Worm (Caenorhabditis elegans) whole organism, L1 larva: ENCODE data around the gene F47E1.4.

ENCODE experiments used
- Y116A8C.19 ChIP-seq: sonication (generic microtip); optimal IDR thresholded peaks from 2 replicates; lab custom pipeline; 2016; ENCODE audit warnings: missing compliant biosample characterization, missing genetic modification characterization, borderline replicate concordance
- aly-2 ChIP-seq: fragments of 150-350 bp; optimal IDR thresholded peaks from 2 replicates; lab custom pipeline; 2014; ENCODE audit warnings: missing biosample characterization, missing genetic modification characterization
- ama-1 ChIP-seq: fragments of 150-350 bp; optimal IDR thresholded peaks from 2 replicates; lab custom pipeline; 2014
- ceh-63 ChIP-seq: fragments of 200-800 bp; sonication (Bioruptor generic); optimal IDR thresholded peaks from 2 replicates; lab custom pipeline; 2018; ENCODE audit warnings: mild to moderate bottlenecking, missing genetic modification characterization, missing compliant biosample characterization
- ceh-8 ChIP-seq: fragments of 200-800 bp; sonication (Bioruptor generic); optimal IDR thresholded peaks from 2 replicates; lab custom pipeline; 2018; ENCODE audit warnings: mild to moderate bottlenecking, missing genetic modification characterization, moderate library complexity, missing compliant biosample characterization
- ces-1 ChIP-seq: fragments of 150-350 bp; optimal IDR thresholded peaks from 2 replicates; lab custom pipeline; 2014; ENCODE audit warnings: missing biosample characterization, missing genetic modification reagents, missing genetic modification characterization
- fkh-10 ChIP-seq: sonication (generic microtip); optimal IDR thresholded peaks from 2 replicates; lab custom pipeline; 2017; ENCODE audit warnings: missing biosample characterization, missing genetic modification reagents, missing genetic modification characterization
- isw-1 ChIP-seq: fragments of 200-800 bp; sonication (Bioruptor generic); IDR thresholded peaks from 2 replicates; pipeline ENCODE4 v1.3.6; 2022; ENCODE audit warnings: missing genetic modification characterization, missing compliant biosample characterization
- lin-13 ChIP-seq: fragments of 150-350 bp; optimal IDR thresholded peaks from 2 replicates; lab custom pipeline; 2014; ENCODE audit warnings: missing biosample characterization, missing genetic modification reagents, missing genetic modification characterization
- mdl-1 ChIP-seq, 2 experiments: fragments of 150-350 bp; optimal IDR thresholded peaks; 2 replicates each; lab custom pipeline; 2014 to 2017; ENCODE audit warnings: missing biosample characterization in 2 of 2, missing genetic modification characterization in 2 of 2, inconsistent platforms in 1 of 2
- nhr-76 ChIP-seq: sonication (generic microtip); optimal IDR thresholded peaks from 2 replicates; lab custom pipeline; 2017; ENCODE audit warnings: missing biosample characterization, missing genetic modification characterization
- nhr-77 ChIP-seq: fragments of 150-350 bp; optimal IDR thresholded peaks from 2 replicates; lab custom pipeline; 2014; ENCODE audit warnings: missing biosample characterization, missing genetic modification characterization
- ztf-11 ChIP-seq, 2 experiments: sonication (generic microtip); optimal IDR thresholded peaks; 2 replicates each; lab custom pipeline; 2016 to 2017; ENCODE audit warnings: missing genetic modification characterization in 2 of 2, missing biosample characterization in 1 of 2, missing compliant biosample characterization in 1 of 2

- TF ChIP-seq mdl-1 (tag; optimal IDR thresholded peaks at IDR 0.05; lab: Kevin White, UChicago) (no peak), aly-2 (tag; lab: Kevin White, UChicago) (no peak), ama-1 (lab: Kevin White, UChicago) (no peak), nhr-77 (no peak), isw-1 (GFP tag; lab: Robert Waterston, UW) (no peak), ztf-11 (tag; optimal IDR thresholded peaks at IDR 0.05; lab: Kevin White, UChicago) (no peak), ceh-8 (GFP tag; lab: Kevin White, UChicago) (no peak), ces-1 (GFP tag; lab: Kevin White, UChicago) (no peak), lin-13 (peak; percentile 6), Y116A8C.19 (tag; lab: Kevin White, UChicago) (no peak), ceh-63 (no peak), nhr-76 (no peak), fkh-10 (GFP tag; lab: Kevin White, UChicago) (no peak)
These were observed 38.4 kb upstream of the F47E1.4 start for ce11 chrX:9024270-9024669.
